Worm (Caenorhabditis elegans): Measurements from ENCODE around the gene gst-16.

DNA sequence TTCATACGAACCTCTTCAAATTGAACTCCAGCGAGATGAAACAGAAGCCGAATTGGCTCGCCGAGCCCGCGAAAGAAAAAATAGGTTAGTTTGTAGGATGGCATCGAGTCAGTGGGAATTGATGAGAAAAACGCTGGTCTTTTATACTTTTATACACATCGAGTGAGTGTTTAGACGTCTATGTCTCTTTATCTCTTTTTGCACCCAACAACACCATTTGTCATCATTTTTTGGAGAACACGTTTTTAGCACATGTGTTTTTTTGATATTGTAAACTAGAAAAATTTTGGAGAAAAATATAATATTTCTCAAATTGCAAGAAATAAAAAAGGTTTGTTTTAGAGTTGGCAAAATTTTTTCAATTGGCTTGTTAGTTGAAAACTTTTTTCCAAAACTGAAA is at the start of gene gst-16:
- TF ChIP-seq ama-1 (optimal IDR thresholded peaks at IDR 0.05), result no peak
- TF ChIP-seq aly-1 (tag; optimal IDR thresholded peaks at IDR 0.05), result no peak
- no peak for TF ChIP-seq hmg-4 (GFP tag; optimal IDR thresholded peaks at IDR 0.05)
- TF ChIP-seq pes-1 (GFP tag; IDR thresholded peaks at IDR 0.05), result no peak
- no peak for TF ChIP-seq tra-4 (tag; optimal IDR thresholded peaks at IDR 0.05)
- TF ChIP-seq F13C5.2 (tag; optimal IDR thresholded peaks at IDR 0.05), result no peak
- no peak for TF ChIP-seq ceh-36 (tag; optimal IDR thresholded peaks at IDR 0.05)
- no peak for TF ChIP-seq tbx-11 (GFP tag; IDR thresholded peaks at IDR 0.05)

All from whole organism, early embryonic.